Worm (Caenorhabditis elegans) whole organism, young adult: ENCODE results near the gene M03F8.7.

ENCODE experiments used
- F10E7.11 ChIP-seq: sonication (generic microtip); optimal IDR thresholded peaks from 2 replicates; lab custom pipeline; 2017; ENCODE audit warnings: mild to moderate bottlenecking, missing genetic modification characterization, moderate library complexity, missing compliant biosample characterization
- F37B4.10 ChIP-seq: fragments of 200-800 bp; sonication (Bioruptor generic); IDR thresholded peaks from 2 replicates; pipeline ENCODE4 v1.3.6; 2022; ENCODE audit warnings: missing genetic modification characterization, missing compliant biosample characterization
- F39B2.1 ChIP-seq: fragments of 200-800 bp; sonication (Bioruptor generic); IDR thresholded peaks from 2 replicates; pipeline ENCODE4 v1.3.6; 2022; ENCODE audit warnings: missing genetic modification reagents, missing genetic modification characterization, missing compliant biosample characterization
- Y53G8AR.9 ChIP-seq: fragments of 200-800 bp; sonication (Bioruptor generic); conservative IDR thresholded peaks from 2 replicates; pipeline ENCODE4 v1.3.6; 2022; ENCODE audit warnings: missing genetic modification reagents, missing genetic modification characterization, missing compliant biosample characterization
- ZK185.1 ChIP-seq: sonication (generic microtip); optimal IDR thresholded peaks from 2 replicates; lab custom pipeline; 2016; ENCODE audit warnings: mild to moderate bottlenecking, missing genetic modification characterization, missing compliant biosample characterization; ENCODE audit not compliant: poor library complexity, severe bottlenecking
- ama-1 ChIP-seq, 3 experiments: fragments of 150-350 bp in 1 of 3; sonication (generic microtip) in 2 of 3; optimal IDR thresholded peaks; 2 replicates each; lab custom pipeline; 2014 to 2018; ENCODE audit warnings: missing biosample characterization in 2 of 3, missing genetic modification characterization in 2 of 3, missing genetic modification reagents in 2 of 3
- aptf-2 ChIP-seq: fragments of 200-800 bp; sonication (Bioruptor generic); conservative IDR thresholded peaks from 2 replicates; pipeline ENCODE4 v1.3.6; 2022; ENCODE audit warnings: missing genetic modification reagents, missing genetic modification characterization, missing compliant biosample characterization
- atf-7 ChIP-seq: sonication (generic microtip); optimal IDR thresholded peaks from 2 replicates; lab custom pipeline; 2017; ENCODE audit warnings: mild to moderate bottlenecking, missing genetic modification characterization, missing compliant biosample characterization
- attf-3 ChIP-seq: fragments of 200-800 bp; sonication (Bioruptor generic); conservative IDR thresholded peaks from 2 replicates; pipeline ENCODE4 v1.3.6; 2022; ENCODE audit warnings: missing genetic modification reagents, missing genetic modification characterization, missing compliant biosample characterization
- attf-5 ChIP-seq: fragments of 200-800 bp; sonication (Bioruptor generic); optimal IDR thresholded peaks from 2 replicates; lab custom pipeline; 2018; ENCODE audit warnings: mild to moderate bottlenecking, missing genetic modification characterization, missing compliant biosample characterization
- egl-18 ChIP-seq: fragments of 200-800 bp; sonication (Bioruptor generic); IDR thresholded peaks from 2 replicates; pipeline ENCODE4 v1.3.6; 2022; ENCODE audit warnings: missing genetic modification reagents, missing genetic modification characterization, missing compliant biosample characterization
- ets-4 ChIP-seq: fragments of 200-800 bp; sonication (Bioruptor generic); optimal IDR thresholded peaks from 2 replicates; lab custom pipeline; 2018; ENCODE audit warnings: mild to moderate bottlenecking, missing genetic modification characterization, missing compliant biosample characterization
- hlh-12 ChIP-seq: sonication (generic microtip); optimal IDR thresholded peaks from 2 replicates; lab custom pipeline; 2016; ENCODE audit warnings: missing genetic modification characterization, missing compliant biosample characterization
- let-607 ChIP-seq, 2 experiments: fragments of 200-800 bp in 1 of 2; sonication (Bioruptor generic) in 1 of 2; sonication (generic microtip) in 1 of 2; optimal IDR thresholded peaks; 2 replicates each; lab custom pipeline; 2016 to 2018; ENCODE audit warnings: mild to moderate bottlenecking in 2 of 2, missing compliant biosample characterization in 2 of 2, missing genetic modification characterization in 2 of 2, moderate library complexity in 2 of 2, missing genotype in 1 of 2
- lin-35 ChIP-seq, 3 experiments: fragments of 150-350 bp in 2 of 3; sonication (generic microtip) in 1 of 3; optimal IDR thresholded peaks; 2 replicates each; lab custom pipeline; 2014 to 2018; ENCODE audit warnings: missing biosample characterization in 3 of 3, missing genetic modification characterization in 3 of 3, missing genetic modification reagents in 3 of 3
- lin-54 ChIP-seq: fragments of 200-800 bp; sonication (Bioruptor generic); optimal IDR thresholded peaks from 2 replicates; lab custom pipeline; 2018; ENCODE audit warnings: mild to moderate bottlenecking, missing genetic modification characterization, missing compliant biosample characterization
- lir-1 ChIP-seq: fragments of 200-800 bp; sonication (Bioruptor generic); conservative IDR thresholded peaks from 2 replicates; pipeline ENCODE4 v1.3.6; 2022; ENCODE audit warnings: missing genetic modification reagents, missing genetic modification characterization, missing compliant biosample characterization
- lsl-1 ChIP-seq: fragments of 200-800 bp; sonication (Bioruptor generic); optimal IDR thresholded peaks from 2 replicates; lab custom pipeline; 2018; ENCODE audit warnings: mild to moderate bottlenecking, missing genetic modification characterization, moderate library complexity, missing compliant biosample characterization
- madf-3 ChIP-seq: fragments of 200-800 bp; sonication (Bioruptor generic); IDR thresholded peaks from 2 replicates; pipeline ENCODE4 v1.3.6; 2022; ENCODE audit warnings: missing genetic modification reagents, missing genetic modification characterization, missing compliant biosample characterization
- mcd-1 ChIP-seq: fragments of 200-800 bp; sonication (Bioruptor generic); IDR thresholded peaks from 2 replicates; pipeline ENCODE4 v1.3.6; 2022; ENCODE audit warnings: missing genetic modification reagents, missing genetic modification characterization, missing compliant biosample characterization
- mes-4 ChIP-seq: sonication (generic microtip); optimal IDR thresholded peaks from 2 replicates; lab custom pipeline; 2016; ENCODE audit warnings: missing genotype, missing genetic modification characterization, missing compliant biosample characterization
- nfya-1 ChIP-seq: sonication (generic microtip); optimal IDR thresholded peaks from 2 replicates; lab custom pipeline; 2017; ENCODE audit warnings: antibody characterized with exemption, missing compliant biosample characterization, missing genetic modification characterization, borderline replicate concordance; ENCODE audit not compliant: insufficient read depth
- nfya-2 ChIP-seq: fragments of 200-800 bp; sonication (Bioruptor generic); IDR thresholded peaks from 2 replicates; pipeline ENCODE4 v1.3.6; 2022; ENCODE audit warnings: missing genetic modification reagents, missing genetic modification characterization, missing compliant biosample characterization
- nhr-27 ChIP-seq: fragments of 200-800 bp; sonication (Bioruptor generic); optimal IDR thresholded peaks from 2 replicates; lab custom pipeline; 2018; ENCODE audit warnings: mild to moderate bottlenecking, missing genetic modification characterization, moderate library complexity, missing compliant biosample characterization
- pha-4 ChIP-seq: fragments of 150-350 bp; sonication (generic microtip); optimal IDR thresholded peaks from 2 replicates; lab custom pipeline; 2014; ENCODE audit warnings: missing biosample characterization, missing genetic modification reagents, missing genetic modification characterization
- rpc-1 ChIP-seq, 2 experiments: fragments of 150-350 bp in 1 of 2; sonication (generic microtip) in 1 of 2; optimal IDR thresholded peaks; 2 replicates each; lab custom pipeline; 2014 to 2018; ENCODE audit warnings: missing biosample characterization in 1 of 2, missing genetic modification characterization in 1 of 2, missing genetic modification reagents in 1 of 2, missing genotype in 1 of 2
- sdz-38 ChIP-seq: sonication (generic microtip); optimal IDR thresholded peaks from 2 replicates; lab custom pipeline; 2016; ENCODE audit warnings: missing genotype, missing genetic modification characterization, missing compliant biosample characterization
- sptf-2 ChIP-seq: fragments of 200-800 bp; sonication (Bioruptor generic); optimal IDR thresholded peaks from 2 replicates; lab custom pipeline; 2018; ENCODE audit warnings: mild to moderate bottlenecking, missing genetic modification characterization, missing compliant biosample characterization
- tlf-1 ChIP-seq: fragments of 200-800 bp; sonication (Bioruptor generic); optimal IDR thresholded peaks from 2 replicates; lab custom pipeline; 2018; ENCODE audit warnings: mild to moderate bottlenecking, missing genetic modification characterization, missing compliant biosample characterization
- unc-130 ChIP-seq: sonication (generic microtip); optimal IDR thresholded peaks from 2 replicates; lab custom pipeline; 2016; ENCODE audit warnings: missing genetic modification reagents, missing genetic modification characterization, missing compliant biosample characterization
- zfh-2 ChIP-seq: fragments of 200-800 bp; sonication (Bioruptor generic); conservative IDR thresholded peaks from 2 replicates; pipeline ENCODE4 v1.3.6; 2022; ENCODE audit warnings: missing genetic modification reagents, missing genetic modification characterization, missing compliant biosample characterization
- zim-3 ChIP-seq: sonication (generic microtip); optimal IDR thresholded peaks from 2 replicates; lab custom pipeline; 2017; ENCODE audit warnings: mild to moderate bottlenecking, missing genetic modification characterization, moderate library complexity, missing compliant biosample characterization
- ztf-3 ChIP-seq: fragments of 200-800 bp; sonication (Bioruptor generic); optimal IDR thresholded peaks from 2 replicates; lab custom pipeline; 2018; ENCODE audit warnings: mild to moderate bottlenecking, missing genetic modification characterization, missing compliant biosample characterization

M03F8.7 gene

ce11 chrV:5921761-5922160 is 15.0 kb upstream of the M03F8.7 start:
- TF ChIP-seq tlf-1 (GFP tag; lab: Kevin White, UChicago): no peak
- no peak for TF ChIP-seq egl-18
- no peak for TF ChIP-seq let-607 (tag; optimal IDR thresholded peaks at IDR 0.05; lab: Kevin White, UChicago)
- TF ChIP-seq nfya-2 (GFP tag; lab: Robert Waterston, UW): no peak

DNA sequence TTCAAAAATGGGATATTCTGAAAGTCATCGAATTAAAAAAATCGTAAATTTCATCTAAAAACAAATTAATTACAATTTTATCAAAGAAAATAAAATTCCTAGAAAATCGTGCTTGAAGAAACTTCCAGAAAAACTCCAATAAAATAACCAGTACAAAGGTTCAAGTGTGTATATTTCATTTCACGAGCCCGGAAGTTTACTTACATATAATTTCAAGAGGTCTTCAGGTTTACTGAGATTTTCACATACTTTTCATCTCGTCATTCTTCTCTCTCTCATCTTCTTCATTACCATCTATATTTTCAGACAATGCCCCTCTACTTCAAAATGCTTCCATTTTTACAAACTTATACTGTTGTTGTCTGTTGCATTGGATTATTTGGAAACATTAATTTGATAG is 14.5 kb upstream of the M03F8.7 start, which contains the start of gene srsx-18:
TSS of gene srsx-18 (plus strand) at position 301 of the 400 bp plus-strand sequence.
- TF ChIP-seq mes-4 (no peak), zim-3 (tag; lab: Kevin White, UChicago) (no peak), attf-5 (GFP tag; lab: Kevin White, UChicago) (no peak), attf-3 (GFP tag; lab: Robert Waterston, UW) (no peak), unc-130 (no peak), Y53G8AR.9 (GFP tag; lab: Robert Waterston, UW) (no peak), madf-3 (GFP tag; lab: Robert Waterston, UW) (no peak), sdz-38 (no peak), F39B2.1 (GFP tag; lab: Robert Waterston, UW) (no peak), ztf-3 (GFP tag; lab: Kevin White, UChicago) (no peak), F37B4.10 (GFP tag; lab: Robert Waterston, UW) (no peak)

- TF ChIP-seq nhr-27 (tag; lab: Kevin White, UChicago) (no peak), tlf-1 (GFP tag; lab: Kevin White, UChicago) (no peak), ets-4 (no peak), ZK185.1 (no peak), aptf-2 (no peak), zfh-2 (no peak), Y53G8AR.9 (GFP tag; lab: Robert Waterston, UW) (no peak), lir-1 (GFP tag; lab: Robert Waterston, UW) (no peak), lin-35 (GFP tag; optimal IDR thresholded peaks at IDR 0.05; lab: Kevin White, UChicago) (no peak)
Measured at ce11 chrV:5927347-5927746, 9.4 kb upstream of the M03F8.7 start, which contains the start of gene srsx-17. Gene srsx-17 (plus strand): TSS chrV:5927647.

ce11 chrV:5928006-5928405 is 8.7 kb upstream of the M03F8.7 start:
- TF ChIP-seq mcd-1 (no peak), sptf-2 (GFP tag; lab: Kevin White, UChicago) (no peak), lin-54 (GFP tag; lab: Kevin White, UChicago) (no peak), ama-1 (optimal IDR thresholded peaks at IDR 0.05; lab: Kevin White, UChicago) (no peak), ama-1 (GFP tag; optimal IDR thresholded peaks at IDR 0.05; lab: Kevin White, UChicago) (no peak), aptf-2 (no peak), nfya-2 (GFP tag; lab: Robert Waterston, UW) (no peak), atf-7 (tag; lab: Kevin White, UChicago) (no peak), lsl-1 (GFP tag; lab: Kevin White, UChicago) (no peak), hlh-12 (tag; lab: Kevin White, UChicago) (no peak), nfya-1 (no peak), pha-4 (tag; lab: Kevin White, UChicago) (no peak), zim-3 (tag; lab: Kevin White, UChicago) (no peak), ets-4 (no peak), rpc-1 (optimal IDR thresholded peaks at IDR 0.05; lab: Kevin White, UChicago) (no peak), rpc-1 (tag; optimal IDR thresholded peaks at IDR 0.05; lab: Kevin White, UChicago) (no peak), F10E7.11 (no peak)
